Fruit fly (Drosophila melanogaster) whole organism, prepupa: ENCODE data around the gene CG1077.

Experiments
- CG11294 ChIP-seq: fragments of 200-800 bp; sonication (Bioruptor generic); IDR thresholded peaks from 2 replicates; pipeline ENCODE4 v1.3.6; 2022; ENCODE audit warnings: missing biosample characterization, missing genetic modification characterization
- Gug ChIP-seq: fragments of 200-800 bp; sonication (Bioruptor generic); IDR thresholded peaks from 2 replicates; pipeline ENCODE4 v1.3.6; 2022; ENCODE audit warnings: missing biosample characterization, missing genetic modification characterization
- net ChIP-seq: fragments of 200-800 bp; sonication (Bioruptor generic); optimal IDR thresholded peaks from 3 replicates; lab custom pipeline; 2016; ENCODE audit warnings: missing biosample characterization, missing genetic modification characterization

DNA sequence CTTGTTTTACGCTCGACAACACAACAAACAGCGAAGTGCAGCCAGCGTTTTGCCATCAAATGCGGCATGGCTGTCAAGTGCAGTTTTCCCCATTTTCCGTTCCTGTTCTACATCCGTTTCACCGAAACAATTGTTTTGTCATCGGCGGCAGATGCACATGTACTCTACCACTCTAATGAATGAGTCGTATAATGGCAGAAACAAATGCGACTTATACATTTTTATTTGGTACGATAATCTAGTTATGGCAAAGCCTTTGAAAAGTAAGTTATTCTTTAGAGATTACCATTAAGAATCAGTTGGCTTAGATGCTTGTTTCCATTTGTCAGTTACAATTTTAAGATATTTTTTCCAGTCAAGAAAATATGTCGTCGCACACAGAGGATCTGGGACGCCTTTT, 45.0 kb upstream of the CG1077 start, which contains the start of gene Vha14-2:
- no peak for TF ChIP-seq net
- no peak for TF ChIP-seq Gug
- TF ChIP-seq CG11294 (GFP tag; lab: Robert Waterston, UW) = no peak
